Worm (Caenorhabditis elegans) whole organism, L3 larva: ENCODE data around the gene taf-13.

Experiments
- ceh-28 ChIP-seq: fragments of 150-350 bp; optimal IDR thresholded peaks from 2 replicates; lab custom pipeline; 2014; ENCODE audit warnings: missing biosample characterization, missing genetic modification reagents, missing genetic modification characterization
- egl-27 ChIP-seq: sonication (generic microtip); optimal IDR thresholded peaks from 4 replicates; lab custom pipeline; 2017; ENCODE audit warnings: missing biosample characterization, missing genetic modification reagents, missing genetic modification characterization
- elt-3 ChIP-seq, 3 experiments: fragments of 150-350 bp in 1 of 3; sonication (generic microtip) in 2 of 3; optimal IDR thresholded peaks; 2 replicates in 2 of 3; 4 replicates in 1 of 3; lab custom pipeline; 2014 to 2017; ENCODE audit warnings: missing biosample characterization in 3 of 3, missing genetic modification characterization in 3 of 3
- mdl-1 ChIP-seq: fragments of 150-350 bp; optimal IDR thresholded peaks from 2 replicates; lab custom pipeline; 2014; ENCODE audit warnings: missing biosample characterization, missing genetic modification characterization
- nhr-77 ChIP-seq: fragments of 150-350 bp; optimal IDR thresholded peaks from 2 replicates; lab custom pipeline; 2014; ENCODE audit warnings: missing biosample characterization, missing genetic modification characterization
- pha-4 ChIP-seq: fragments of 150-350 bp; optimal IDR thresholded peaks from 2 replicates; lab custom pipeline; 2014; ENCODE audit warnings: missing biosample characterization, missing genetic modification reagents, missing genetic modification characterization
- pqm-1 ChIP-seq: fragments of 150-350 bp; optimal IDR thresholded peaks from 2 replicates; lab custom pipeline; 2017; ENCODE audit warnings: missing biosample characterization, missing genetic modification characterization, inconsistent platforms
- snpc-4 ChIP-seq: fragments of 150-350 bp; optimal IDR thresholded peaks from 2 replicates; lab custom pipeline; 2014; ENCODE audit warnings: missing biosample characterization, missing genetic modification characterization
- unc-62 ChIP-seq: fragments of 150-350 bp; sonication (generic microtip); optimal IDR thresholded peaks from 4 replicates; lab custom pipeline; 2014; ENCODE audit warnings: missing biosample characterization, missing genetic modification reagents, missing genetic modification characterization
- zag-1 ChIP-seq: fragments of 150-350 bp; optimal IDR thresholded peaks from 2 replicates; lab custom pipeline; 2014; ENCODE audit warnings: missing biosample characterization, missing genetic modification characterization

- TF ChIP-seq mdl-1 (tag; lab: Kevin White, UChicago) (no peak), pqm-1 (no peak), snpc-4 (no peak), elt-3 (tag; optimal IDR thresholded peaks at IDR 0.05; lab: Kevin White, UChicago) (no peak), pha-4 (tag; lab: Kevin White, UChicago) (no peak), nhr-77 (tag; lab: Kevin White, UChicago) (no peak), ceh-28 (tag; lab: Kevin White, UChicago) (no peak), zag-1 (no peak), egl-27 (tag; lab: Kevin White, UChicago) (no peak), unc-62 (GFP tag; lab: Kevin White, UChicago) (no peak)
These were observed 1.9 kb downstream of the taf-13 start for ce11 chrII:10603560-10603959.
